Fruit fly (Drosophila melanogaster): ENCODE results near the gene Fum4.

The Fum4 gene

DNA sequence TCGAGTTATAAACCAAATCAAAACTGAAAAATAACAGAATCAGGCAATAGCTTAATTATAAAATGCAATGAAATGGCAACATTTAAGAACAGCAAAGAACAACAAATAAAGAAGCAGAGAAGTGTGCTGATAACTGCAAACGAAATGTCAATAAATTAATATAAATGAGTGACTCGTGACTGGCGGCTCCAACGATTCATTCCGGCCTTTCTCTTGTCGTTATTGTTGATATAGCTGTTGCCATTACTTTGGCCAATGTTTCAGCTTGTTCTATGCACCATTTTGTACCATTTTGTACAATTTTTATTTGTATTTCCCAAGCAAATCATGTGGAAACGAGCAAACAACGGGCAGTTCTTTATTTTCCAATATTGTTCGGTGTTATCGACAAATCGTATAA, 45.7 kb downstream of the Fum4 start:
- TF ChIP-seq CG8478 (optimal IDR thresholded peaks at IDR 0.05) (no peak), CTCF (optimal IDR thresholded peaks at IDR 0.05) (no peak)

DNA sequence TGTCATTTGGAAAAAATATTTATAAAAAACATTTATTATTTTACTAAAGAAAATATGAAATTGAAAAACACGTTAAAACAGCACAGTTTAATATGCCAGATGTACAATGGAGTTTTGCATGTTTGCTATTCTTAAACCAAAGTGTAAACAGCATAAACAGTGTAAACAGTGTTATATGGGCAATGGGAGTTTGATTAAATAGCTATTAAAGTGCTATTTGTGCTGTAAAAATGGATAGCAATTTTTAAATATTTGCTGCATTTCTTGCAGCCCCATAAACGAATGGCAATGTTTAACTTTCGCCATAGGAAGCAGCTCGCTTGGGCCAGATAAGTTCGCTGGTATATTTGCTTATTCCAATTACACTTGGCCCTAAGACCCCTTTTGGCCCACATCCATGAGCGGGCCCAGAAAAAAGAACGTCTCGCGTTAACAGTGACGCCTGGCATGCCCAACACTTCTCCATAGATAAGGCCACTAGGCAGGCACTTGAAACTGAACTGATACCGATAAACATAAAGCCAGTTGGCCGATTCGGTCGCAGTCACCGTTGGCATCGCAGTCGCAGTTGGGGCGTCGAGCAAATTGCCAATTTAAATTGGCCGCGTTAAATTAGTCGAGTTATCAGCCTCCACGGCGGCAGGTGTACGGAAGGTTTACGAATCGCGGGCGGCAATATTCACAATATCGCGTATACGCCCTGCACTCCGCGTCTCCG, 46.9 kb downstream of the Fum4 start, which contains the start of gene CG4839:
Gene CG4839 (plus strand): TSS at position 541 of the 718 bp plus-strand sequence.
- TF ChIP-seq CTCF (optimal IDR thresholded peaks at IDR 0.05): no peak
- no peak for TF ChIP-seq CG8478 (optimal IDR thresholded peaks at IDR 0.05)

DNA sequence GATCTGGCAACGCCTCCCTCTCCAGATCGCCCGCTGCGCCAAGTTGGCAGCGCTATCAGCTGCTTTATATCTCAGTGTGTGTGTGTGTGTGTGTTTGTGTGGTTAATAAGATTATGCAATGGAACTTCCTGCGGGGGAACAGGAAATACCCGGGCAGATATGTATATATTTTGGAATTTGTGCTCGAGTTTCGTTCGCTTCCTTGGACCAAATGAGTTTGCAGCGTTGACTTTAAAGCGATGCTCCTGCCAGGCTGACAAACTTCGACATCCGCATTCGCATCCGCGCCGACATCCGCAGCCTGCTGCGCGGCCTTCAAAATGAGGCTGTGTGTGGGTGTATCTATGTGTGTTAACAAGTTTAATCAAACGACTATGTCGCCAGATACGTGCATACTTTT, 48.0 kb downstream of the Fum4 start:
- no peak for TF ChIP-seq CG8478 (optimal IDR thresholded peaks at IDR 0.05)
- no peak for TF ChIP-seq CTCF (optimal IDR thresholded peaks at IDR 0.05)

Measured in S2 (cell line).